Fruit fly (Drosophila melanogaster) whole organism, adult: Measurements from ENCODE around the gene Ask1.

ENCODE experiments used
- CG11617 ChIP-seq: fragments of 200-800 bp; sonication (Bioruptor generic); optimal IDR thresholded peaks from 2 replicates; lab custom pipeline; 2017; ENCODE audit warnings: mild to moderate bottlenecking, missing biosample characterization, missing genetic modification reagents, missing genetic modification characterization
- CG12768 ChIP-seq: fragments of 200-800 bp; sonication (Bioruptor generic); optimal IDR thresholded peaks from 2 replicates; lab custom pipeline; 2017; ENCODE audit warnings: missing biosample characterization, missing genetic modification characterization, mild to moderate bottlenecking, moderate library complexity, missing genetic modification reagents
- CG14711 ChIP-seq: fragments of 200-800 bp; sonication (Bioruptor generic); optimal IDR thresholded peaks from 2 replicates; lab custom pipeline; 2018; ENCODE audit warnings: missing biosample characterization, mild to moderate bottlenecking, missing genetic modification characterization, moderate library complexity
- CG7045 ChIP-seq: fragments of 200-800 bp; sonication (Bioruptor generic); optimal IDR thresholded peaks from 2 replicates; lab custom pipeline; 2017; ENCODE audit warnings: missing biosample characterization, mild to moderate bottlenecking, missing genetic modification characterization
- Crg-1 ChIP-seq: fragments of 200-800 bp; sonication (Bioruptor generic); optimal IDR thresholded peaks from 2 replicates; lab custom pipeline; 2016; ENCODE audit warnings: missing biosample characterization, missing genetic modification characterization
- Hr96 ChIP-seq: fragments of 200-800 bp; sonication (Bioruptor generic); optimal IDR thresholded peaks from 2 replicates; lab custom pipeline; 2016; ENCODE audit warnings: missing biosample characterization, missing genetic modification characterization
- bab1 ChIP-seq: fragments of 200-800 bp; sonication (Bioruptor generic); optimal IDR thresholded peaks from 3 replicates; lab custom pipeline; 2019; ENCODE audit warnings: missing biosample characterization, mild to moderate bottlenecking, missing genetic modification characterization, moderate library complexity
- ovo ChIP-seq: fragments of 200-800 bp; sonication (Bioruptor generic); optimal IDR thresholded peaks from 2 replicates; lab custom pipeline; 2016; ENCODE audit warnings: missing biosample characterization, missing genetic modification characterization
- toe ChIP-seq: fragments of 200-800 bp; sonication (Bioruptor generic); optimal IDR thresholded peaks from 2 replicates; lab custom pipeline; 2016; ENCODE audit warnings: missing biosample characterization, missing genetic modification characterization

- TF ChIP-seq CG12768 (GFP tag; lab: Kevin White, UChicago), result peak; percentile 56
- TF ChIP-seq Crg-1 (GFP tag; lab: Kevin White, UChicago), result no peak
- TF ChIP-seq CG14711 (tag; lab: Kevin White, UChicago), result no peak
- TF ChIP-seq ovo (GFP tag; lab: Kevin White, UChicago), result no peak
- no peak for TF ChIP-seq CG11617 (GFP tag; lab: Kevin White, UChicago)
- TF ChIP-seq Hr96 (GFP tag; lab: Kevin White, UChicago), result peak; percentile 30
- no peak for TF ChIP-seq toe (GFP tag; lab: Kevin White, UChicago)
- no peak for TF ChIP-seq CG7045
- no peak for TF ChIP-seq bab1 (GFP tag; lab: Kevin White, UChicago)
Measured at dm6 chr3R:19875118-19875887, 4.2 kb upstream of the Ask1 start, which contains the start of gene Mrp5.
